Worm (Caenorhabditis elegans) whole organism, L4 larva: ENCODE results near the gene R08C7.5.

Experiments
- F26F4.8 ChIP-seq: fragments of 200-800 bp; sonication (Bioruptor generic); conservative IDR thresholded peaks from 2 replicates; pipeline ENCODE4 v1.3.6; 2022; ENCODE audit warnings: missing genetic modification characterization, missing compliant biosample characterization
- R02D3.7 ChIP-seq: fragments of 150-350 bp; sonication (generic microtip); optimal IDR thresholded peaks from 3 replicates; lab custom pipeline; 2014; ENCODE audit warnings: missing biosample characterization, missing genetic modification characterization
- aha-1 ChIP-seq: fragments of 150-350 bp; peaks from one replicate; lab custom pipeline; 2014; ENCODE audit warnings: missing biosample characterization, missing genetic modification characterization
- ama-1 ChIP-seq: fragments of 150-350 bp; optimal IDR thresholded peaks from 2 replicates; lab custom pipeline; 2014; ENCODE audit warnings: inconsistent platforms, mixed read lengths
- arid-1 ChIP-seq: fragments of 200-800 bp; sonication (Bioruptor generic); conservative IDR thresholded peaks from 2 replicates; pipeline ENCODE4 v1.3.6; 2022; ENCODE audit warnings: missing genetic modification reagents, missing genetic modification characterization, missing compliant biosample characterization
- attf-4 ChIP-seq: sonication (generic microtip); optimal IDR thresholded peaks from 3 replicates; lab custom pipeline; 2017; ENCODE audit warnings: missing biosample characterization, missing genetic modification characterization
- ceh-44 ChIP-seq: fragments of 200-800 bp; sonication (Bioruptor generic); IDR thresholded peaks from 2 replicates; pipeline ENCODE4 v1.3.6; 2022; ENCODE audit warnings: missing genetic modification reagents, missing genetic modification characterization, missing compliant biosample characterization
- dmd-8 ChIP-seq: fragments of 200-800 bp; sonication (Bioruptor generic); IDR thresholded peaks from 2 replicates; pipeline ENCODE4 v1.3.6; 2022; ENCODE audit warnings: missing genetic modification characterization, missing compliant biosample characterization
- egl-27 ChIP-seq: sonication (generic microtip); optimal IDR thresholded peaks from 3 replicates; lab custom pipeline; 2017; ENCODE audit warnings: missing biosample characterization, missing genetic modification reagents, missing genetic modification characterization
- gei-8 ChIP-seq: fragments of 200-800 bp; sonication (Bioruptor generic); optimal IDR thresholded peaks from 2 replicates; lab custom pipeline; 2018; ENCODE audit warnings: mild to moderate bottlenecking, missing genetic modification characterization, missing compliant biosample characterization
- hif-1 ChIP-seq, 2 experiments: sonication (generic microtip); optimal IDR thresholded peaks; 2 replicates each; lab custom pipeline; 2016 to 2017; ENCODE audit warnings: missing compliant biosample characterization in 2 of 2, missing genetic modification characterization in 2 of 2, missing genetic modification reagents in 2 of 2, missing genotype in 2 of 2, mild to moderate bottlenecking in 1 of 2
- hlh-11 ChIP-seq: fragments of 200-800 bp; sonication (Bioruptor generic); optimal IDR thresholded peaks from 2 replicates; lab custom pipeline; 2018; ENCODE audit warnings: mild to moderate bottlenecking, missing genetic modification characterization, missing compliant biosample characterization
- lim-7 ChIP-seq: fragments of 200-800 bp; sonication (Bioruptor generic); IDR thresholded peaks from 2 replicates; pipeline ENCODE4 v1.3.6; 2022; ENCODE audit warnings: missing genetic modification characterization, missing compliant biosample characterization
- mes-2 ChIP-seq: sonication (generic microtip); optimal IDR thresholded peaks from 2 replicates; lab custom pipeline; 2016; ENCODE audit warnings: missing genotype, mild to moderate bottlenecking, missing genetic modification characterization, missing compliant biosample characterization; ENCODE audit not compliant: poor library complexity, severe bottlenecking
- mxl-2 ChIP-seq: fragments of 200-800 bp; sonication (Bioruptor generic); conservative IDR thresholded peaks from 2 replicates; pipeline ENCODE4 v1.3.6; 2022; ENCODE audit warnings: missing genetic modification reagents, missing genetic modification characterization, missing compliant biosample characterization
- nhr-41 ChIP-seq: fragments of 200-800 bp; sonication (Bioruptor generic); IDR thresholded peaks from 2 replicates; pipeline ENCODE4 v1.3.6; 2022; ENCODE audit warnings: missing genetic modification reagents, missing genetic modification characterization, missing compliant biosample characterization
- nhr-42 ChIP-seq: fragments of 200-800 bp; sonication (Bioruptor generic); IDR thresholded peaks from 2 replicates; pipeline ENCODE4 v1.3.6; 2022; ENCODE audit warnings: missing genetic modification characterization, missing compliant biosample characterization
- nhr-77 ChIP-seq: fragments of 150-350 bp; optimal IDR thresholded peaks from 2 replicates; lab custom pipeline; 2014; ENCODE audit warnings: missing biosample characterization, missing genetic modification characterization
- pha-4 ChIP-seq, 2 experiments: fragments of 150-350 bp in 1 of 2; fragments of 200-800 bp in 1 of 2; sonication (Bioruptor generic) in 1 of 2; IDR thresholded peaks in 1 of 2; optimal IDR thresholded peaks in 1 of 2; 2 replicates each; pipeline versions ENCODE4 v1.3.6 to Lab custom; 2014 to 2022; ENCODE audit warnings: missing genetic modification characterization in 2 of 2, missing genetic modification reagents in 2 of 2, missing biosample characterization in 1 of 2, missing compliant biosample characterization in 1 of 2
- php-3 ChIP-seq: fragments of 200-800 bp; sonication (Bioruptor generic); IDR thresholded peaks from 2 replicates; pipeline ENCODE4 v1.3.6; 2022; ENCODE audit warnings: missing genetic modification reagents, missing genetic modification characterization, missing compliant biosample characterization
- pqm-1 ChIP-seq: sonication (generic microtip); optimal IDR thresholded peaks from 2 replicates; lab custom pipeline; 2017; ENCODE audit warnings: missing biosample characterization, missing genetic modification characterization
- sdz-12 ChIP-seq: fragments of 200-800 bp; sonication (Bioruptor generic); optimal IDR thresholded peaks from 2 replicates; lab custom pipeline; 2018; ENCODE audit warnings: mild to moderate bottlenecking, missing genetic modification characterization, missing compliant biosample characterization
- set-16 ChIP-seq: fragments of 200-800 bp; sonication (Bioruptor generic); IDR thresholded peaks from 2 replicates; pipeline ENCODE4 v1.3.6; 2022; ENCODE audit warnings: missing genetic modification reagents, missing genetic modification characterization, missing compliant biosample characterization
- snpc-4 ChIP-seq: fragments of 150-350 bp; optimal IDR thresholded peaks from 2 replicates; lab custom pipeline; 2014; ENCODE audit warnings: missing biosample characterization, missing genetic modification characterization
- tra-1 ChIP-seq: fragments of 200-800 bp; sonication (Bioruptor generic); IDR thresholded peaks from 2 replicates; pipeline ENCODE4 v1.3.6; 2022; ENCODE audit warnings: missing genetic modification reagents, missing genetic modification characterization, missing compliant biosample characterization
- unc-130 ChIP-seq: sonication (generic microtip); optimal IDR thresholded peaks from 2 replicates; lab custom pipeline; 2016; ENCODE audit warnings: missing genetic modification reagents, missing genetic modification characterization, missing compliant biosample characterization
- unc-62 ChIP-seq, 3 experiments: fragments of 150-350 bp in 1 of 3; sonication (generic microtip); optimal IDR thresholded peaks in 2 of 3; peaks in 1 of 3; 1 replicate in 1 of 3; 2 replicates in 2 of 3; lab custom pipeline; 2014 to 2017; ENCODE audit warnings: missing biosample characterization in 3 of 3, missing genetic modification characterization in 3 of 3, missing genetic modification reagents in 3 of 3, missing genotype in 1 of 3
- vab-7 ChIP-seq: fragments of 200-800 bp; sonication (Bioruptor generic); IDR thresholded peaks from 2 replicates; pipeline ENCODE4 v1.3.6; 2022; ENCODE audit warnings: missing genetic modification reagents, missing genetic modification characterization, missing compliant biosample characterization
- zfp-3 ChIP-seq: fragments of 200-800 bp; sonication (Bioruptor generic); conservative IDR thresholded peaks from 2 replicates; pipeline ENCODE4 v1.3.6; 2022; ENCODE audit warnings: missing genetic modification reagents, missing genetic modification characterization, missing compliant biosample characterization

The R08C7.5 gene

ce11 chrIV:4411311-4411947 lies 18.6 kb upstream of the R08C7.5 start:
- TF ChIP-seq pqm-1 (tag; lab: Kevin White, UChicago) (no peak), aha-1 (peak; percentile 2), vab-7 (no peak), pha-4 (GFP tag; IDR thresholded peaks at IDR 0.05; lab: Robert Waterston, UW) (no peak), pha-4 (tag; optimal IDR thresholded peaks at IDR 0.05; lab: Kevin White, UChicago) (no peak), zfp-3 (0 out of 2 replicates have a peak, but pooled peaks have one; percentile 15), hif-1 (tag; optimal IDR thresholded peaks at IDR 0.05; lab: Kevin White, UChicago) (peak in 1 of 2 experiments; percentile 5), unc-62 (GFP tag; optimal IDR thresholded peaks at IDR 0.05 in 1 of 2; lab: Kevin White, UChicago) (peak in 1 of 2 experiments; percentile 95), unc-62 (tag; optimal IDR thresholded peaks at IDR 0.05; lab: Kevin White, UChicago) (no peak), ama-1 (lab: Kevin White, UChicago) (peak; percentile 1)

- TF ChIP-seq set-16 (peak; percentile 67), snpc-4 (no peak), nhr-41 (GFP tag; lab: Robert Waterston, UW) (no peak)
Observed at ce11 chrIV:4411948-4412335, 18.1 kb upstream of the R08C7.5 start.

ce11 chrIV:4413114-4413513 lies 16.9 kb upstream of the R08C7.5 start:
- TF ChIP-seq aha-1: peak; percentile 86
- no peak for TF ChIP-seq nhr-42 (GFP tag; lab: Robert Waterston, UW)
- TF ChIP-seq unc-62 (GFP tag; optimal IDR thresholded peaks at IDR 0.05 in 1 of 2; lab: Kevin White, UChicago): peak in 1 of 2 experiments; percentile 84
- TF ChIP-seq unc-62 (tag; optimal IDR thresholded peaks at IDR 0.05; lab: Kevin White, UChicago): no peak
- peak; percentile 18 for TF ChIP-seq gei-8
- peak; percentile 10 for TF ChIP-seq sdz-12
- TF ChIP-seq, all 104 proteins: peak for 4

DNA sequence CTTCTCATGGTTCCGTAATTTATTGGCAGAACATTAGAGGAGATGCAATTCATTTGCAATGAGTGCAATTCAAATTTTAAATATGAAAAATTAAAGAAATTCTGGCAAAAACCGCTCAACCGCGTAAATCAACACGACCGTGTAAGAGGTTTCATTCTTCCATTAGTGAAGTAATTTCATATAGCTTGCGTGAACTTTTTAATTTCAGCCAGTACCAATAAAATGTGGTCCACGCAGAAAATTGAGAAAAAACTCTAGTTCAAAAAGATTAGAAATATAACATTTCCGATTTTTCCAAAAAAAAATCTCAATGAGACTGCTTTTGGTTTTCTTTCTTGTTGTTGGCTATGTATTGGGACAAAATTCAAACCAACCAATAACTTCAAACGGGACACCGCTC lies 8.0 kb upstream of the R08C7.5 start, which contains the start of gene clec-175:
Gene clec-175 (plus strand): TSS at position 301 of the 400 bp plus-strand sequence.
- no peak for TF ChIP-seq lim-7 (GFP tag; lab: Robert Waterston, UW)
- TF ChIP-seq nhr-41 (GFP tag; lab: Robert Waterston, UW): no peak
- TF ChIP-seq mxl-2 (GFP tag; lab: Robert Waterston, UW): no peak
- TF ChIP-seq mes-2: no peak
- no peak for TF ChIP-seq attf-4
- TF ChIP-seq unc-130: no peak
- no peak for TF ChIP-seq hlh-11 (tag; lab: Kevin White, UChicago)

DNA sequence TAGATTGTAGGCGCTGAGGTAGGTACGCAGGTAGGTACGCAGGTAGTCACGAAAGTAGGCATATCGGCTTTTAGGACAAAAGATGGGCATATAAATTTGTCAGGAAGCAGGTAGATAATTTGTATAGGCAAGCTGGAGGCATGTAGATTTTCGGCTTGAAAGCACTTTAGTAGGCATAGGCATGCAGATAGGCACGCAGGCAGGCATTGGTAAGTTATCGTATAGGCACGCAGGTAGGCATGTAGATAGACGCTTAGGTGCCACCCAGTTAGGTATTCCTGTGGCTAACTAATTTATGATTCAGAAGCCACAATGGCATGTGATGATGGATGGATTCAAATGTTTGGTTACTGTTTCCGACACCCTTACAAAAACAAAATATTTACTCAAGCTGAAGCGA lies 7.0 kb upstream of the R08C7.5 start:
- TF ChIP-seq unc-62 (GFP tag; optimal IDR thresholded peaks at IDR 0.05 in 1 of 2; lab: Kevin White, UChicago) (peak in 1 of 2 experiments; percentile 95), unc-62 (tag; optimal IDR thresholded peaks at IDR 0.05; lab: Kevin White, UChicago) (no peak), tra-1 (no peak)

ce11 chrIV:4423885-4424284 lies 6.1 kb upstream of the R08C7.5 start:
- TF ChIP-seq R02D3.7 (tag; lab: Kevin White, UChicago) (no peak), unc-62 (GFP tag; optimal IDR thresholded peaks at IDR 0.05 in 1 of 2; lab: Kevin White, UChicago) (peak in 1 of 2 experiments; percentile 55), unc-62 (tag; optimal IDR thresholded peaks at IDR 0.05; lab: Kevin White, UChicago) (no peak)

ce11 chrIV:4434441-4435084 lies 4.5 kb downstream of the R08C7.5 start, which contains the start of the genes R08C7.8 and R08C7.4:
R08C7.8 (minus strand) TSS chrIV:4434541.
R08C7.4 (plus strand) TSS chrIV:4435034.
- TF ChIP-seq ceh-44 (GFP tag; lab: Robert Waterston, UW): no peak
- TF ChIP-seq dmd-8: no peak
- no peak for TF ChIP-seq F26F4.8 (GFP tag; lab: Robert Waterston, UW)
- no peak for TF ChIP-seq php-3
- no peak for TF ChIP-seq egl-27 (tag; lab: Kevin White, UChicago)
- no peak for TF ChIP-seq nhr-77 (tag; lab: Kevin White, UChicago)
- no peak for TF ChIP-seq arid-1 (GFP tag; lab: Robert Waterston, UW)
